Fruit fly (Drosophila melanogaster): ENCODE results near the gene Mkrn1.

The Mkrn1 gene

dm6 chr3L:21568848-21569372 lies 35.4 kb upstream of the Mkrn1 start, which contains the start of the genes CRIF and SMC5 (continued):
- TF ChIP-seq gro (GFP tag; optimal IDR thresholded peaks at IDR 0.05): peak; percentile 56
- peak; percentile 35 for TF ChIP-seq NC2β (GFP tag; optimal IDR thresholded peaks at IDR 0.05)
- no peak for TF ChIP-seq mld (GFP tag; IDR thresholded peaks at IDR 0.05; ENCODE audit: partially characterized antibody)
- TF ChIP-seq dysf (GFP tag; IDR thresholded peaks at IDR 0.05): peak; percentile 52; the same call in 1 of the 3 replicates
- no peak for TF ChIP-seq Hand (GFP tag; optimal IDR thresholded peaks at IDR 0.05)
- no peak for TF ChIP-seq Optix (GFP tag; IDR thresholded peaks at IDR 0.05)
- peak; percentile 44 for TF ChIP-seq Fer1 (GFP tag; optimal IDR thresholded peaks at IDR 0.05)
- TF ChIP-seq NK7.1 (GFP tag; optimal IDR thresholded peaks at IDR 0.05): peak; percentile 52
- TF ChIP-seq Hmx (GFP tag; optimal IDR thresholded peaks at IDR 0.05): peak; percentile 46
- TF ChIP-seq Sin3A (optimal IDR thresholded peaks at IDR 0.05): peak; percentile 35
- TF ChIP-seq CG1603 (tag; optimal IDR thresholded peaks at IDR 0.05): peak; percentile 13
- peak in 1 of 2 experiments; percentile 54 for TF ChIP-seq bsh (GFP tag; optimal IDR thresholded peaks at IDR 0.05)
- TF ChIP-seq sima (GFP tag; optimal IDR thresholded peaks at IDR 0.05): peak; percentile 26
- TF ChIP-seq CG4617 (GFP tag; optimal IDR thresholded peaks at IDR 0.05; ENCODE audit: borderline replicate concordance): peak; percentile 68
- TF ChIP-seq grau (tag; optimal IDR thresholded peaks at IDR 0.05): peak; percentile 78
- TF ChIP-seq vfl (GFP tag; optimal IDR thresholded peaks at IDR 0.05): peak; percentile 46
- TF ChIP-seq Chrac-16 (GFP tag; optimal IDR thresholded peaks at IDR 0.05): peak; percentile 68
- peak; percentile 15 for TF ChIP-seq Spps (tag; optimal IDR thresholded peaks at IDR 0.05)
- TF ChIP-seq Nf-YC (tag; optimal IDR thresholded peaks at IDR 0.05): peak; percentile 70
- TF ChIP-seq Dip3 (GFP tag; optimal IDR thresholded peaks at IDR 0.05): peak; percentile 69
- peak in 1 of 3 experiments; percentile 72 for TF ChIP-seq lola (GFP tag; optimal IDR thresholded peaks at IDR 0.05)
- TF ChIP-seq CG13624 (GFP tag; optimal IDR thresholded peaks at IDR 0.05): peak; percentile 73
- TF ChIP-seq danr (GFP tag; IDR thresholded peaks at IDR 0.05): no peak
- TF ChIP-seq Hmr (GFP tag; optimal IDR thresholded peaks at IDR 0.05): no peak
- TF ChIP-seq gem (tag; optimal IDR thresholded peaks at IDR 0.05): peak; percentile 82
- peak; percentile 60 for TF ChIP-seq CG18619 (GFP tag; optimal IDR thresholded peaks at IDR 0.05)
- TF ChIP-seq BEAF-32 (GFP tag; optimal IDR thresholded peaks at IDR 0.05): peak; percentile 57
- peak; percentile 15; the same call in 1 of the 2 replicates for TF ChIP-seq CG7372 (GFP tag; IDR thresholded peaks at IDR 0.05)
- peak; percentile 67 for TF ChIP-seq CG15696 (tag; optimal IDR thresholded peaks at IDR 0.05)
- TF ChIP-seq Mes4 (GFP tag; optimal IDR thresholded peaks at IDR 0.05): no peak
- peak; percentile 70 for TF ChIP-seq CG9817 (tag; optimal IDR thresholded peaks at IDR 0.05)
- no peak for TF ChIP-seq CG8924 (tag; optimal IDR thresholded peaks at IDR 0.05)
- 0 out of 2 replicates have a peak, but pooled peaks have one; percentile 47 for TF ChIP-seq sob (GFP tag; IDR thresholded peaks at IDR 0.05)
- TF ChIP-seq CG16813 (GFP tag; IDR thresholded peaks at IDR 0.05; ENCODE audit: partially characterized antibody): 0 out of 3 replicates have a peak, but pooled peaks have one; percentile 30
- TF ChIP-seq CG3163 (GFP tag; optimal IDR thresholded peaks at IDR 0.05): peak; percentile 34
- peak; percentile 61 for TF ChIP-seq CG1602 (GFP tag; optimal IDR thresholded peaks at IDR 0.05)
- TF ChIP-seq NFAT (GFP tag; IDR thresholded peaks at IDR 0.05): 0 out of 2 replicates have a peak, but pooled peaks have one; percentile 23
- peak; percentile 46 for TF ChIP-seq Fer3 (tag; optimal IDR thresholded peaks at IDR 0.05)
- TF ChIP-seq CG34376 (GFP tag; optimal IDR thresholded peaks at IDR 0.05): peak; percentile 38
- peak; percentile 42 for TF ChIP-seq nerfin-1 (tag; optimal IDR thresholded peaks at IDR 0.05)
- peak; percentile 58 for TF ChIP-seq CG4820 (GFP tag; optimal IDR thresholded peaks at IDR 0.05)
- no peak for TF ChIP-seq TFAM (GFP tag; optimal IDR thresholded peaks at IDR 0.05)
- peak in 1 of 2 experiments; percentile 75 for TF ChIP-seq Pdp1 (GFP tag; optimal IDR thresholded peaks at IDR 0.05)
- TF ChIP-seq en (GFP tag; optimal IDR thresholded peaks at IDR 0.05): peak; percentile 0
- peak; percentile 9 for TF ChIP-seq CG3065 (GFP tag; optimal IDR thresholded peaks at IDR 0.05)
- peak; percentile 70 for TF ChIP-seq CG12155 (GFP tag; optimal IDR thresholded peaks at IDR 0.05)
- peak; percentile 62 for TF ChIP-seq CG10979 (tag; optimal IDR thresholded peaks at IDR 0.05)
- TF ChIP-seq fd3F (GFP tag; optimal IDR thresholded peaks at IDR 0.05): peak; percentile 54
- TF ChIP-seq CG17912 (GFP tag; optimal IDR thresholded peaks at IDR 0.05): no peak

Data from whole organism, embryonic.